Fruit fly (Drosophila melanogaster): ENCODE results near the gene CG31633.

DNA sequence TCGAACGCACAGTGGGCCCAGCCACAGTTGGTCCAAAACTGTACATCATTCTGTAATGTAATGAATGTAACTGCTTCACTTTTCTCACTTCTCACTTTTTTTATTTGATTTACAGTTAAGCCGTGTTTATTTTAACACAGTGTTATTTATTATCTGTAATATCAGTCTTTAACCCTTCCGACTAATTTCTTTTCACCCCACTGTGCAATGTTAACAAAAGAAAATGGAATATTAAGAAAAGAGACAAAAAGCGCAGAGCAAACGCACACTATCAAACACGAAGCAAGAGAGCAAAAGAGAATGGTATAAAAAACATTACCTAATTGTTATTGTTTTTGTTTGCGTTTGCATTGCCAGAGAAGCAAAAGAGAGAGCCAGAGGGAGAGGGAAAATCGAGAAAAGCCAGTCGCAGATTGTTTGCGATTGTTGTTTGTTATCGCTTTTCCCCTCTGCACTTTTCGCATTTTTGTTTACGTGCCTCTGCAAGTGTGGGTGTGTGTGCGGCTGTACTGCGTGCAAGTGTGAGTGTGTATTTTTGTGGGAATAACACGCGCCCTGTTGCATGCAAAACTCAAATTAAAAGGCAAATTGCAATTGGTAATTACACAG lies 8.9 kb downstream of the CG31633 start:
- TF ChIP-seq CTCF (optimal IDR thresholded peaks at IDR 0.05) (no peak), CG8478 (optimal IDR thresholded peaks at IDR 0.05) (no peak)
